Worm (Caenorhabditis elegans) whole organism, early embryonic: ENCODE results near the gene era-1.

Experiments used
- B0310.2 ChIP-seq: sonication (generic microtip); optimal IDR thresholded peaks from 2 replicates; lab custom pipeline; 2016; ENCODE audit warnings: mild to moderate bottlenecking, missing genetic modification characterization, missing compliant biosample characterization
- ama-1 ChIP-seq: fragments of 150-350 bp; optimal IDR thresholded peaks from 2 replicates; lab custom pipeline; 2014
- ets-7 ChIP-seq: sonication (generic microtip); optimal IDR thresholded peaks from 2 replicates; lab custom pipeline; 2016; ENCODE audit warnings: missing genotype, missing genetic modification characterization, missing compliant biosample characterization
- flt-1 ChIP-seq: fragments of 200-800 bp; sonication (Bioruptor generic); IDR thresholded peaks from 2 replicates; pipeline ENCODE4 v1.3.6; 2022; ENCODE audit warnings: missing genetic modification characterization, missing compliant biosample characterization
- hmg-4 ChIP-seq: fragments of 200-800 bp; sonication (Bioruptor generic); optimal IDR thresholded peaks from 2 replicates; lab custom pipeline; 2018; ENCODE audit warnings: mild to moderate bottlenecking, missing genetic modification characterization, missing compliant biosample characterization
- hnd-1 ChIP-seq: sonication (generic microtip); optimal IDR thresholded peaks from 2 replicates; lab custom pipeline; 2016; ENCODE audit warnings: missing genetic modification characterization, missing compliant biosample characterization
- scrt-1 ChIP-seq: fragments of 200-800 bp; sonication (Bioruptor generic); IDR thresholded peaks from 2 replicates; pipeline ENCODE4 v1.3.6; 2022; ENCODE audit warnings: missing genetic modification characterization, missing compliant biosample characterization
- sea-1 ChIP-seq: fragments of 200-800 bp; sonication (Bioruptor generic); conservative IDR thresholded peaks from 2 replicates; pipeline ENCODE4 v1.3.6; 2022; ENCODE audit warnings: missing genetic modification characterization, missing compliant biosample characterization
- tbx-37 ChIP-seq: fragments of 200-800 bp; sonication (Bioruptor generic); conservative IDR thresholded peaks from 2 replicates; pipeline ENCODE4 v1.3.6; 2022; ENCODE audit warnings: missing genetic modification reagents, missing genetic modification characterization, missing compliant biosample characterization

ce11 chrV:6699833-6700232 is 3.0 kb upstream of the era-1 start:
- TF ChIP-seq scrt-1 (GFP tag; lab: Robert Waterston, UW), result no peak
- no peak for TF ChIP-seq ama-1 (lab: Kevin White, UChicago)
- TF ChIP-seq ets-7 (tag; lab: Kevin White, UChicago), result no peak
- no peak for TF ChIP-seq flt-1 (GFP tag; lab: Robert Waterston, UW)
- TF ChIP-seq tbx-37 (GFP tag; lab: Robert Waterston, UW), result no peak
- no peak for TF ChIP-seq hnd-1 (tag; lab: Kevin White, UChicago)
- no peak for TF ChIP-seq sea-1 (GFP tag; lab: Robert Waterston, UW)
- TF ChIP-seq hmg-4 (GFP tag; lab: Kevin White, UChicago), result no peak
- no peak for TF ChIP-seq B0310.2 (tag; lab: Kevin White, UChicago)
